Fruit fly (Drosophila melanogaster): ENCODE measurements around the gene PolQ.

PolQ gene

DNA sequence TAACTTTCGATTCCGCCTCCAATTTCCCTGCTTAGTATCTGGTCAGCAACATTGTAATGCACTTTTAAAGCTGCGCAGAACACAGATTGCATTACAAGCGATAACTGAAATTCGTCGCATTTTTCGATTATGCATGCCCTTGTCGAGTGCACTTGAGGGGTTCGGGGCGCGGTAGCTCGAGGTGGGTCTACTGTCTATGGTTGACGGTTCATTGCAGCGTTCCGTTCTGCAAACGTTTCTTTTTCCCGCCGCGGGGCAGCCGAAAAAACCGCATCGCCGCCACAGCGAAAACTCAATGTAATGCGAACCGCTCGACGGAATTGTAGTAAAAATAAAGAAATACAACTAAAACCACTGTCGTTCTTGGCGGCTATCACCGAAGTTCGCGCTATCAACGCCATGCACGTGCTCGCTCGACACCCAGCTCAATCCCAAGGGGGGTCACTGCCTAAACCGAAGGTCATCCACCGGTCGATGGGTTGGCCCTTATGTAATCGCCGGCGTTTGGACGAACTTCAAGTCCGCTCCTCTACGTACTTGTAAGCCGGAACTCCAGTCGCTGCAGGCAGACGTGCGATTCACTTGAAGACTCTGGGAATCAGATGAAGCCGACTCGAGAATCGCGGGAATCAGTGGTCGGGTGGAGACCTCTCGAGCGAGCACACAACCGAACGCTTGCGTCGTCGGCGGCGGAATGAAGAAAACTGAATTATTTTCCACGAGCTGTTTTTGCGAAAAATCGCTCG lies 23.3 kb downstream of the PolQ start, which contains the start of gene kar:
Gene kar, minus strand, starts transcription at position 696 of the 746 bp plus-strand sequence.
- TF ChIP-seq dsx (GFP tag; optimal IDR thresholded peaks at IDR 0.05; ENCODE audit: poor library complexity, severe bottlenecking) (peak; percentile 77), cyc (GFP tag; optimal IDR thresholded peaks at IDR 0.05) (no peak), svp (GFP tag) (peak; percentile 94)

DNA sequence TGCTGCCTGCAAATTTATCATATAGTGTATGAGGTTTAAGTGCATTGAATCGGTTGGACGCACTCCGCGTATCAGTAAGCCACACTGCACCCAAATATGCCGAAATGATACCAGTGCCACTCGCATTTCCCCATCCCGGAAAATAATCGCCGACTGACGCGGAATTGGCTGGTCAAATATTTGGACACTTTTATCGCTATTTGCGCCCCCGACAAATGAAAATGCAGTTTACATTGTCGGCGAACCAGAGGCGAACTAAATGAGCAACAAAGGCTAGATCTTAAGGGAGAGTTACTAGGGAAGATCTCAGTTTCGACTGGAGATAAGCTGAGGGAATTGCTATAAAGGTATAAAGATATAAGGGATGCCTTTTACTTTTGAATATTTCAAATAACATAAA lies 24.0 kb downstream of the PolQ start:
- no peak for TF ChIP-seq net (GFP tag; optimal IDR thresholded peaks at IDR 0.05)
- TF ChIP-seq Eip78C (GFP tag): peak; percentile 20

DNA sequence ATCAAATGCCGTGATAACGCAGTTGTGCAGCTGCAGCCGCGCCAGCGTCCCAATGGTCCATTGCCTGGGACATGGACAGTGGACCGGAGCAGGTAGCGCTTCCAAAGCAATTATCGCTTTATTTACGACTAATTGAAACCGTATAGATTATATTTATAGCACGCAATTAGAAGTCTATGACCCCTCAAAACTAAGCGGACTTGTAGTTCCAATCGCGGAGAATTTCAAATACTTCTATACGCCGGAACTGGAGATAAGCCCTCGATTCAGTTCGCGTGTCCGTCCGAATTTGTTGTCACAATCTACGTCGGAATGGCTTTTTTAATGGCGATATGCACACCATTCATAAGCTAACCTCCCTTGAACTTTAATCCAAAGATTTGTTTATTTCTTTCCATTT lies 26.8 kb downstream of the PolQ start:
- no peak for TF ChIP-seq CG4318 (GFP tag; optimal IDR thresholded peaks at IDR 0.05)
- no peak for TF ChIP-seq achi (GFP tag; optimal IDR thresholded peaks at IDR 0.05)
- no peak for TF ChIP-seq fd59A (GFP tag; optimal IDR thresholded peaks at IDR 0.05)
- TF ChIP-seq pdm3 (GFP tag; optimal IDR thresholded peaks at IDR 0.05): no peak
- no peak for TF ChIP-seq Sox15 (GFP tag; optimal IDR thresholded peaks at IDR 0.05)
- TF ChIP-seq Smox (GFP tag; optimal IDR thresholded peaks at IDR 0.05): no peak
- TF ChIP-seq CG8632 (GFP tag; optimal IDR thresholded peaks at IDR 0.05): no peak
- TF ChIP-seq Hr4 (GFP tag; optimal IDR thresholded peaks at IDR 0.05): no peak
- TF ChIP-seq Sox14 (GFP tag; optimal IDR thresholded peaks at IDR 0.05): no peak

DNA sequence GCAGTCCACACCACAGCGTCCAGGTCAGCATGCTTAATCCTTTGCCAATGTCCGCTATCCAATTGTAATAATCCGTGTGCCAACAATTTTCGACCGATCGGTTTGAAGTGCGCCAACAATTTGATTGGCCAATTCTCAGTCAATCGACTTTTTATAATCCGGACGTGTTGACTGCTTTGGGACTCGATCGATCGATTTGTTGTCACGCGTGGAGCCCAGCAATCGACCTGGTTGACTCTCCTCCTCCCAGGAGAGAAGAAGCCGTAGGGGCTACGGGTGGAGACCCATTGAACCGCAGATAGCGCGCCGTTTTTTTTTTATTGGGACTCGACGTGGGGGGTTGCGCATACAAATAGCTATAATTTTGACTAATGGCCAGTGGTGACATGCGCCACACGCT lies 30.8 kb downstream of the PolQ start, which contains the start of gene Cyp313a4:
Gene Cyp313a4, minus strand, starts transcription at position 101 of the 400 bp plus-strand sequence.
- TF ChIP-seq svp (GFP tag) (peak; percentile 79), Lpt (GFP tag; optimal IDR thresholded peaks at IDR 0.05) (no peak)

DNA sequence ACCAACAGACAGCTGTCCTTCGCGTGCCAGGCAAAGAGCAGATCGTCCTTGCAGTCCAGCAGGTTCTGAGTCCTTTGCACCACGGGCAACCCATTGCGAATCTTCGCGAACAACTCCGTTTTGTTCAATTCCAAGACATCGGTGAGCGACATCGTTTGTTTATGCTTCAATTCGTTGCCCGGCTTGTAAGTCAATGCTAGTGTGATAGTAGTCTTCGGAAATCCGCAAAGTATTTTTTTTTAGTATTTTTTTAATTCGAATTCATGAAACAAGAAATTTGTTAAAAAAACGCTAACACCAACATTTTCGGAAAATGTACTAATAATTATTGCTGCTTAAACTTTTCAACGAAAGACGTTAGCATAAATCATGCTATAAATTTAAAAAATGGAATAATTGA lies 33.2 kb downstream of the PolQ start, which contains the start of gene mbo:
Gene mbo, minus strand, starts transcription at position 203 of the 400 bp plus-strand sequence.
- TF ChIP-seq Hr38 (GFP tag; optimal IDR thresholded peaks at IDR 0.05) (no peak), CG15336 (GFP tag; IDR thresholded peaks at IDR 0.05) (no peak), dsx (GFP tag; optimal IDR thresholded peaks at IDR 0.05; ENCODE audit: poor library complexity, severe bottlenecking) (no peak), Sox15 (GFP tag; optimal IDR thresholded peaks at IDR 0.05) (no peak), achi (GFP tag; optimal IDR thresholded peaks at IDR 0.05) (no peak), Hr39 (GFP tag; optimal IDR thresholded peaks at IDR 0.05) (no peak)

DNA sequence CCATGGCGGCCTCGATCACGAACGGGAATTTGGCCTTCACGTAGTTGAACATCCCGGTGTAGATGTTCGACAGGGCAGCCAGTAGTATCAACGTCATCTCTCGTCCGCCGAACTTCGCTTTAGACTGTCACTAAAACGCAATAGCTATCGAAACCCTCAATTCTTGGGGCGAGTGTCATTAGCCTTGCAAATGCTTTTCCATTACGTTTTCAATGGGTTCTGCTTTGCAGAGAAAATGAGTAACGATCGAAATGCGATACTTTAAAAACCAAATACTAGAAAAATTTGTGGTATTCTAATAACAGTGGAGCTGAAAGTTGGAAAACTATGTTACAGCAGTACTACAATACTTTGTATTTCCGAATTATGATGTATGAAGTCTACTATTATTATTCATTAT lies 35.9 kb downstream of the PolQ start, which contains the start of gene CG43630:
Gene CG43630, minus strand, starts transcription at position 101 of the 400 bp plus-strand sequence.
- no peak for TF ChIP-seq fd59A (GFP tag; optimal IDR thresholded peaks at IDR 0.05)
- TF ChIP-seq CG8632 (GFP tag; optimal IDR thresholded peaks at IDR 0.05): no peak
- no peak for TF ChIP-seq Hr39 (GFP tag; optimal IDR thresholded peaks at IDR 0.05)
- no peak for TF ChIP-seq eg (GFP tag; IDR thresholded peaks at IDR 0.05)
- no peak for TF ChIP-seq CG10631 (GFP tag; optimal IDR thresholded peaks at IDR 0.05)
- no peak for TF ChIP-seq CG11762 (GFP tag; optimal IDR thresholded peaks at IDR 0.05; ENCODE audit: insufficient read depth)
- no peak for TF ChIP-seq CG10669 (GFP tag; optimal IDR thresholded peaks at IDR 0.05)
- TF ChIP-seq CG3919 (GFP tag; optimal IDR thresholded peaks at IDR 0.05): no peak
- TF ChIP-seq fkh (GFP tag; optimal IDR thresholded peaks at IDR 0.05): no peak
- no peak for TF ChIP-seq esn (GFP tag; optimal IDR thresholded peaks at IDR 0.05)

DNA sequence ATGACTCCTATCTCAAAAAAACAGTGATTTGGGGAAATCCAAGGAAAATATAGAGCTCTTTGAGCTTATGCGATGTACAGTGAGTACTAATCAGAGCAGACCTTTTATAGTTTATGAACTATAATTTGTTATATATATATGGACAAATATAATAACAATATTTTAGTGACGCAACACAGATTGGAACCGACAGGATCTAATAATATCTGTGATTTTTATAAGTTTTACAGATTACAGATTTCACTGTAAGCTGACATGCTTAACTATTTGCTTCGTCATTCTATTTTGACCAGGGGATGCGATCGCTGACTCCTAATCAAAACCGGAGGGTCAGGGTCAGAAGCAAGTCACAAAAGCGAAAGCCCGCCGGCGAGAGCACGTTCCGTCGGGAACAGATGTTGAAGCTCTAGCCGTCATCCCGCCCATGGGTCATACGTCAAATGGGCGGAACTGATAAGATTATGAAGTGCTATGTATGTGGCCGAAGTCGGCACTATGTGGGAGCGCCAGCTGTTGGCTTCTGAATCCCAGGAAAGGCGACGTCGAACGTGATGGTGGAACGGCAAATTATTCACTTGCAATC lies 38.0 kb downstream of the PolQ start, which contains the start of gene Gnmt:
Gene Gnmt, plus strand, starts transcription at position 568 of the 583 bp plus-strand sequence.
- TF ChIP-seq Ets21C (GFP tag; optimal IDR thresholded peaks at IDR 0.05) (no peak), svp (GFP tag) (peak; percentile 98), cyc (GFP tag; optimal IDR thresholded peaks at IDR 0.05) (no peak)

Data from whole organism, prepupa.